Fruit fly (Drosophila melanogaster) whole organism, embryonic: ENCODE results near the gene PXo.

ENCODE experiments used
- Adf1 ChIP-seq: fragments of 200-800 bp; sonication (Bioruptor generic); IDR thresholded peaks from 2 replicates; pipeline ENCODE4 v1.3.6; 2022; ENCODE audit warnings: missing biosample characterization, missing genetic modification characterization
- Atf-2 ChIP-seq: fragments of 200-800 bp; sonication (Bioruptor generic); optimal IDR thresholded peaks from 2 replicates; lab custom pipeline; 2016; ENCODE audit warnings: missing biosample characterization, missing genetic modification characterization
- Awh ChIP-seq: fragments of 200-800 bp; sonication (Bioruptor generic); IDR thresholded peaks from 2 replicates; pipeline ENCODE4, ENCODE4 v1.3.6; 2022; ENCODE audit warnings: missing biosample characterization, missing genetic modification characterization
- Bdp1 ChIP-seq: fragments of 200-800 bp; sonication (Bioruptor generic); optimal IDR thresholded peaks from 3 replicates; lab custom pipeline; 2016; ENCODE audit warnings: missing biosample characterization, missing genetic modification characterization
- CG10274 ChIP-seq: fragments of 200-800 bp; sonication (Bioruptor generic); optimal IDR thresholded peaks from 3 replicates; lab custom pipeline; 2017; ENCODE audit warnings: missing biosample characterization, mild to moderate bottlenecking, missing genetic modification characterization
- CG10959 ChIP-seq: fragments of 200-800 bp; sonication (Bioruptor generic); IDR thresholded peaks from 2 replicates; pipeline ENCODE4 v1.3.6; 2022; ENCODE audit warnings: missing biosample characterization, missing genetic modification characterization
- CG11247 ChIP-seq: fragments of 200-800 bp; sonication (Bioruptor generic); IDR thresholded peaks from 2 replicates; pipeline ENCODE4 v1.3.6; 2022; ENCODE audit warnings: missing biosample characterization, missing genetic modification characterization
- CG12299 ChIP-seq: fragments of 200-800 bp; sonication (Bioruptor generic); optimal IDR thresholded peaks from 2 replicates; lab custom pipeline; 2018; ENCODE audit warnings: missing biosample characterization, mild to moderate bottlenecking, missing genetic modification characterization
- CG12942 ChIP-seq: fragments of 200-800 bp; sonication (Bioruptor generic); optimal IDR thresholded peaks from 3 replicates; lab custom pipeline; 2016; ENCODE audit warnings: missing biosample characterization, missing genetic modification characterization
- CG14014 ChIP-seq: fragments of 200-800 bp; sonication (Bioruptor generic); IDR thresholded peaks from 2 replicates; pipeline ENCODE4 v1.3.6; 2022; ENCODE audit warnings: missing biosample characterization, missing genetic modification characterization
- CG14441 ChIP-seq: fragments of 200-800 bp; sonication (Bioruptor generic); IDR thresholded peaks from 2 replicates; pipeline ENCODE4 v1.3.6; 2022; ENCODE audit warnings: missing biosample characterization, missing genetic modification characterization
- CG15269 ChIP-seq: fragments of 200-800 bp; sonication (Bioruptor generic); optimal IDR thresholded peaks from 2 replicates; lab custom pipeline; 2018; ENCODE audit warnings: missing biosample characterization, mild to moderate bottlenecking, missing genetic modification characterization, moderate library complexity
- CG18764 ChIP-seq: fragments of 200-800 bp; sonication (Bioruptor generic); optimal IDR thresholded peaks from 3 replicates; lab custom pipeline; 2016; ENCODE audit warnings: missing biosample characterization, missing genetic modification characterization
- CG3407 ChIP-seq: fragments of 200-800 bp; sonication (Bioruptor generic); optimal IDR thresholded peaks from 2 replicates; lab custom pipeline; 2018; ENCODE audit warnings: missing biosample characterization, mild to moderate bottlenecking, missing genetic modification characterization
- CG34376 ChIP-seq: fragments of 200-800 bp; sonication (Bioruptor generic); optimal IDR thresholded peaks from 2 replicates; lab custom pipeline; 2018; ENCODE audit warnings: missing biosample characterization, mild to moderate bottlenecking, missing genetic modification characterization
- CG42726 ChIP-seq: fragments of 200-800 bp; sonication (Bioruptor generic); IDR thresholded peaks from 2 replicates; pipeline ENCODE4 v1.3.6; 2022; ENCODE audit warnings: missing biosample characterization, missing genetic modification characterization; ENCODE audit not compliant: partially characterized antibody
- CG4404 ChIP-seq: fragments of 200-800 bp; sonication (Bioruptor generic); IDR thresholded peaks from 2 replicates; pipeline ENCODE4 v1.3.6; 2022; ENCODE audit warnings: missing biosample characterization, missing genetic modification characterization
- CG4854 ChIP-seq: fragments of 200-800 bp; sonication (Bioruptor generic); optimal IDR thresholded peaks from 2 replicates; lab custom pipeline; 2016; ENCODE audit warnings: missing biosample characterization, missing genetic modification characterization, inconsistent platforms
- CG8089 ChIP-seq: fragments of 200-800 bp; sonication (Bioruptor generic); optimal IDR thresholded peaks from 3 replicates; lab custom pipeline; 2016; ENCODE audit warnings: missing biosample characterization, missing genetic modification characterization
- CG9437 ChIP-seq: fragments of 200-800 bp; sonication (Bioruptor generic); optimal IDR thresholded peaks from 2 replicates; lab custom pipeline; 2018; ENCODE audit warnings: missing biosample characterization, mild to moderate bottlenecking, missing genetic modification characterization
- Dll ChIP-seq: fragments of 200-800 bp; sonication (Bioruptor generic); IDR thresholded peaks from 4 replicates; pipeline ENCODE4 v1.3.6; 2022; ENCODE audit warnings: missing biosample characterization, missing genetic modification characterization; ENCODE audit not compliant: partially characterized antibody
- Doc3 ChIP-seq: fragments of 200-800 bp; sonication (Bioruptor generic); IDR thresholded peaks from 3 replicates; pipeline ENCODE4 v1.3.6; 2022; ENCODE audit warnings: missing biosample characterization, missing genetic modification characterization; ENCODE audit not compliant: partially characterized antibody
- Dp ChIP-seq: fragments of 200-800 bp; sonication (Bioruptor generic); optimal IDR thresholded peaks from 2 replicates; lab custom pipeline; 2018; ENCODE audit warnings: missing biosample characterization, mild to moderate bottlenecking, missing genetic modification characterization, moderate library complexity
- ERR ChIP-seq: fragments of 200-800 bp; sonication (Bioruptor generic); optimal IDR thresholded peaks from 2 replicates; lab custom pipeline; 2016; ENCODE audit warnings: missing biosample characterization, missing genetic modification characterization
- Ets97D ChIP-seq: fragments of 200-800 bp; sonication (Bioruptor generic); optimal IDR thresholded peaks from 3 replicates; lab custom pipeline; 2016; ENCODE audit warnings: missing biosample characterization, missing genetic modification characterization
- Fer3 ChIP-seq: fragments of 200-800 bp; sonication (Bioruptor generic); optimal IDR thresholded peaks from 2 replicates; lab custom pipeline; 2018; ENCODE audit warnings: missing biosample characterization, mild to moderate bottlenecking, missing genetic modification characterization, moderate library complexity
- H15 ChIP-seq: fragments of 200-800 bp; sonication (Bioruptor generic); IDR thresholded peaks from 3 replicates; pipeline ENCODE4 v1.3.6; 2022; ENCODE audit warnings: missing biosample characterization, missing genetic modification characterization
- HLH4C ChIP-seq: fragments of 200-800 bp; sonication (Bioruptor generic); IDR thresholded peaks from 3 replicates; pipeline ENCODE4 v1.3.6; 2022; ENCODE audit warnings: missing biosample characterization, missing genetic modification characterization; ENCODE audit not compliant: partially characterized antibody
- NC2α ChIP-seq: fragments of 200-800 bp; sonication (Bioruptor generic); optimal IDR thresholded peaks from 2 replicates; lab custom pipeline; 2016; ENCODE audit warnings: missing biosample characterization, missing genetic modification characterization
- Nf-YB ChIP-seq: fragments of 200-800 bp; sonication (Bioruptor generic); optimal IDR thresholded peaks from 3 replicates; lab custom pipeline; 2019; ENCODE audit warnings: missing biosample characterization, mild to moderate bottlenecking, missing genetic modification characterization, moderate library complexity
- NfI ChIP-seq: fragments of 200-800 bp; sonication (Bioruptor generic); optimal IDR thresholded peaks from 3 replicates; lab custom pipeline; 2018; ENCODE audit warnings: missing biosample characterization, mild to moderate bottlenecking, missing genetic modification characterization, moderate library complexity
- Rx ChIP-seq: fragments of 200-800 bp; sonication (Bioruptor generic); IDR thresholded peaks from 2 replicates; pipeline ENCODE4 v1.3.6; 2022; ENCODE audit warnings: missing biosample characterization, missing genetic modification characterization
- Sry-β ChIP-seq: fragments of 200-800 bp; sonication (Bioruptor generic); optimal IDR thresholded peaks from 2 replicates; lab custom pipeline; 2018; ENCODE audit warnings: missing biosample characterization, mild to moderate bottlenecking, missing genetic modification characterization, moderate library complexity
- abd-A ChIP-seq: fragments of 200-800 bp; sonication (Bioruptor generic); optimal IDR thresholded peaks from 3 replicates; lab custom pipeline; 2019; ENCODE audit warnings: missing biosample characterization, mild to moderate bottlenecking, missing genetic modification characterization, moderate library complexity
- bcd ChIP-seq: fragments of 200-800 bp; sonication (Bioruptor generic); optimal IDR thresholded peaks from 2 replicates; lab custom pipeline; 2017; ENCODE audit warnings: missing biosample characterization, mild to moderate bottlenecking, missing genetic modification characterization
- btn ChIP-seq: fragments of 200-800 bp; sonication (Bioruptor generic); optimal IDR thresholded peaks from 2 replicates; lab custom pipeline; 2016; ENCODE audit warnings: missing biosample characterization, missing genetic modification characterization
- crc ChIP-seq: fragments of 200-800 bp; sonication (Bioruptor generic); optimal IDR thresholded peaks from 2 replicates; lab custom pipeline; 2016; ENCODE audit warnings: missing biosample characterization, missing genetic modification characterization
- cwo ChIP-seq: fragments of 200-800 bp; sonication (Bioruptor generic); optimal IDR thresholded peaks from 3 replicates; lab custom pipeline; 2017; ENCODE audit warnings: missing biosample characterization, missing genetic modification characterization, mild to moderate bottlenecking, moderate library complexity, missing genetic modification reagents
- disco-r ChIP-seq: fragments of 200-800 bp; sonication (Bioruptor generic); optimal IDR thresholded peaks from 2 replicates; lab custom pipeline; 2016; ENCODE audit warnings: missing biosample characterization, missing genetic modification characterization
- dpn ChIP-seq, 2 experiments: fragments of 200-800 bp; sonication (Bioruptor generic); optimal IDR thresholded peaks; 3 replicates each; lab custom pipeline; 2016; ENCODE audit warnings: missing biosample characterization in 2 of 2, missing genetic modification characterization in 2 of 2
- h ChIP-seq: fragments of >200 bp; optimal IDR thresholded peaks from 2 replicates; lab custom pipeline; 2017
- kni ChIP-seq: fragments of 200-800 bp; sonication (Bioruptor generic); optimal IDR thresholded peaks from 3 replicates; lab custom pipeline; 2017; ENCODE audit warnings: mild to moderate bottlenecking, missing biosample characterization, missing genetic modification reagents, missing genetic modification characterization
- knrl ChIP-seq: fragments of 200-800 bp; sonication (Bioruptor generic); IDR thresholded peaks from 3 replicates; pipeline ENCODE4 v1.3.6; 2022; ENCODE audit warnings: missing biosample characterization, missing genetic modification characterization; ENCODE audit not compliant: partially characterized antibody
- pros ChIP-seq: fragments of 200-800 bp; sonication (Bioruptor generic); optimal IDR thresholded peaks from 3 replicates; lab custom pipeline; 2019; ENCODE audit warnings: missing biosample characterization, mild to moderate bottlenecking, missing genetic modification characterization, moderate library complexity
- ranshi ChIP-seq: fragments of 200-800 bp; sonication (Bioruptor generic); IDR thresholded peaks from 2 replicates; pipeline ENCODE4 v1.3.6; 2022; ENCODE audit warnings: missing biosample characterization, missing genetic modification characterization
- rib ChIP-seq: fragments of 200-800 bp; sonication (Bioruptor generic); IDR thresholded peaks from 2 replicates; pipeline ENCODE4 v1.3.6; 2022; ENCODE audit warnings: missing biosample characterization, missing genetic modification characterization
- schlank ChIP-seq: fragments of 200-800 bp; sonication (Bioruptor generic); optimal IDR thresholded peaks from 2 replicates; lab custom pipeline; 2018; ENCODE audit warnings: missing biosample characterization, mild to moderate bottlenecking, missing genetic modification characterization
- sima ChIP-seq: fragments of 200-800 bp; sonication (Bioruptor generic); optimal IDR thresholded peaks from 2 replicates; lab custom pipeline; 2016; ENCODE audit warnings: missing biosample characterization, missing genetic modification characterization
- stc ChIP-seq: fragments of 200-800 bp; sonication (Bioruptor generic); IDR thresholded peaks from 2 replicates; pipeline ENCODE4 v1.3.6; 2022; ENCODE audit warnings: missing biosample characterization, missing genetic modification characterization
- sug ChIP-seq: fragments of 200-800 bp; optimal IDR thresholded peaks from 2 replicates; lab custom pipeline; 2019; ENCODE audit warnings: missing biosample characterization, mild to moderate bottlenecking, missing genetic modification characterization, moderate library complexity
- wor ChIP-seq: fragments of 200-800 bp; sonication (Bioruptor generic); IDR thresholded peaks from 2 replicates; pipeline ENCODE4 v1.3.6; 2022; ENCODE audit warnings: missing biosample characterization, missing genetic modification characterization

Gene PXo

dm6 chr3L:5923646-5924122 lies 2.6 kb upstream of the PXo start, which contains the start of gene CG33523 (continued):
- TF ChIP-seq Adf1 (peak; percentile 55; the same call in 1 of the 2 replicates), rib (no peak), CG3407 (GFP tag; lab: Kevin White, UChicago) (no peak), cwo (GFP tag; lab: Kevin White, UChicago) (peak; percentile 40), CG14441 (GFP tag; lab: Robert Waterston, UW) (no peak), abd-A (tag; lab: Kevin White, UChicago) (no peak), CG42726 (GFP tag; lab: Robert Waterston, UW) (0 out of 2 replicates have a peak, but pooled peaks have one; percentile 39), sug (tag; lab: Kevin White, UChicago) (peak; percentile 82), h (lab: Kevin White, UChicago) (no peak), CG14014 (peak; percentile 15; the same call in 1 of the 2 replicates), CG34376 (GFP tag; lab: Kevin White, UChicago) (peak; percentile 70), NC2α (GFP tag; lab: Kevin White, UChicago) (no peak), wor (no peak), Bdp1 (GFP tag; lab: Kevin White, UChicago) (no peak), kni (peak; percentile 80), dpn (GFP tag; optimal IDR thresholded peaks at IDR 0.05; lab: Kevin White, UChicago) (no peak), schlank (tag; lab: Kevin White, UChicago) (no peak), Atf-2 (GFP tag; lab: Kevin White, UChicago) (no peak), CG8089 (no peak), CG18764 (no peak), ERR (GFP tag; lab: Kevin White, UChicago) (peak; percentile 12), CG10959 (GFP tag; lab: Robert Waterston, UW) (no peak), CG4404 (GFP tag; lab: Robert Waterston, UW) (no peak), HLH4C (GFP tag; lab: Robert Waterston, UW) (no peak), NfI (GFP tag; lab: Kevin White, UChicago) (no peak), Dp (GFP tag; lab: Kevin White, UChicago) (no peak), CG15269 (tag; lab: Kevin White, UChicago) (no peak), CG11247 (GFP tag; lab: Robert Waterston, UW) (0 out of 2 replicates have a peak, but pooled peaks have one; percentile 16), btn (no peak), Awh (GFP tag; lab: Robert Waterston, UW) (no peak), ranshi (GFP tag; lab: Robert Waterston, UW) (0 out of 2 replicates have a peak, but pooled peaks have one; percentile 5), sima (GFP tag; lab: Kevin White, UChicago) (no peak), Doc3 (no peak), bcd (GFP tag; lab: Kevin White, UChicago) (no peak), disco-r (GFP tag; lab: Kevin White, UChicago) (no peak), CG12942 (GFP tag; lab: Kevin White, UChicago) (no peak), CG10274 (GFP tag; lab: Kevin White, UChicago) (no peak), CG4854 (no peak), H15 (GFP tag; lab: Robert Waterston, UW) (no peak), Dll (GFP tag; lab: Robert Waterston, UW) (no peak), CG9437 (GFP tag; lab: Kevin White, UChicago) (no peak), Fer3 (tag; lab: Kevin White, UChicago) (no peak), Sry-β (GFP tag; lab: Kevin White, UChicago) (no peak), stc (GFP tag; lab: Robert Waterston, UW) (no peak), CG12299 (no peak), Ets97D (GFP tag; lab: Kevin White, UChicago) (no peak), knrl (GFP tag; lab: Robert Waterston, UW) (peak; percentile 31; the same call in 2 of the 3 replicates), pros (GFP tag; lab: Kevin White, UChicago) (no peak), Nf-YB (GFP tag; lab: Kevin White, UChicago) (no peak), crc (GFP tag; lab: Kevin White, UChicago) (no peak), Rx (GFP tag; lab: Robert Waterston, UW) (no peak)
